Fruit fly (Drosophila melanogaster) whole organism: ENCODE data around the gene Dbx.

Experiments used
- CG8478 ChIP-seq: fragments of >200 bp; optimal IDR thresholded peaks from 2 replicates; lab custom pipeline; 2018; ENCODE audit warnings: inconsistent platforms
- Dll ChIP-seq: fragments of >200 bp; optimal IDR thresholded peaks from 2 replicates; lab custom pipeline; 2017
- EcR ChIP-seq, 2 experiments: fragments of >200 bp; optimal IDR thresholded peaks; 2 replicates each; lab custom pipeline; 2017; ENCODE audit warnings: missing biosample characterization in 2 of 2, missing genetic modification characterization in 2 of 2, missing genetic modification reagents in 2 of 2
- pan ChIP-seq: fragments of >200 bp; optimal IDR thresholded peaks from 2 replicates; lab custom pipeline; 2017
- psq ChIP-seq: fragments of >200 bp; optimal IDR thresholded peaks from 2 replicates; lab custom pipeline; 2017
- usp ChIP-seq: fragments of >200 bp; optimal IDR thresholded peaks from 2 replicates; lab custom pipeline; 2017; ENCODE audit warnings: missing biosample characterization, missing genetic modification characterization, mixed read lengths

- TF ChIP-seq usp (no peak), Dll (no peak), pan (lab: Kevin White, UChicago) (no peak), psq (no peak), EcR (GFP tag; optimal IDR thresholded peaks at IDR 0.05; lab: Kevin White, UChicago) (no peak), CG8478 (lab: Kevin White, UChicago) (no peak)
Measured at dm6 chr3L:1976760-1977159, 55.7 kb downstream of the Dbx start.
